Worm (Caenorhabditis elegans): Measurements from ENCODE around the gene Y39G8B.10.
"Not testable (repeated sequence)": the region's sequence is repeated elsewhere in the genome, so short reads cannot be mapped to it uniquely, and the experiment has no call there.

Gene Y39G8B.10

ce11 chrII:13982923-13983322, at the start of gene Y39G8B.10, which contains the start of gene Y39G8B.13:
Gene Y39G8B.10 (minus strand): TSS chrII:13983115.
Gene Y39G8B.13 (minus strand): TSS chrII:13983047.
- TF ChIP-seq nhr-10 (tag; optimal IDR thresholded peaks at IDR 0.05) (no peak), fos-1 (tag; optimal IDR thresholded peaks at IDR 0.05) (peak; percentile 74)

- TF ChIP-seq F13H6.1 (tag; optimal IDR thresholded peaks at IDR 0.05), result peak; percentile 21
- no peak for TF ChIP-seq skn-1 (tag; optimal IDR thresholded peaks at IDR 0.05)
- TF ChIP-seq nhr-129 (tag; optimal IDR thresholded peaks at IDR 0.05), result peak; percentile 5
These were observed 49.8 kb upstream of the Y39G8B.10 start for ce11 chrII:14032705-14033104.

- TF ChIP-seq sma-9 (GFP tag; optimal IDR thresholded peaks at IDR 0.05); sma-9 (tag; optimal IDR thresholded peaks at IDR 0.05); Y55F3AM.14 (GFP tag; optimal IDR thresholded peaks at IDR 0.05); lin-13 (GFP tag; optimal IDR thresholded peaks at IDR 0.05): not testable (repeated sequence)
These were observed 38.3 kb upstream of the Y39G8B.10 start, which contains the start of gene F01D5.10 for ce11 chrII:14021230-14021629. Gene F01D5.10 (minus strand): TSS chrII:14021330.

DNA sequence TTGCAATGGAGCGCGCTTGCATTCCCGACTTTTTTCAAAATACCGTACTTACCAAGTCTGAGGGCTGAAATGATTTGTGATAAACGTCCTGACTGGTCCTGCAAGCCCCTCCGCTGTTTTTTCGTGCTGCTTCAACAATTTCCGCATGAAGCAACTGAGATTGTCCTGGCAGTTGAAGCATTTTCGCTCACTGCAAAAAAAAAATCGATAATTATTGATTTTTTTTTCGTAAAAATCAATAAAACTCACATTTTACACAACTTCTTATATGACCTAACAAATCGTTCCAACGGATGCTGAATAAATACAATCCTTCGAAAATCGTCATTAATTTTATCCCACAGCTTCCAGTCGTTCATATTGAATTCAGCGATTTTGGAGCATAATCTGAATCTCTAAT, 36.0 kb upstream of the Y39G8B.10 start:
- no peak for TF ChIP-seq skn-1 (tag; optimal IDR thresholded peaks at IDR 0.05)
- TF ChIP-seq mdl-1 (tag; optimal IDR thresholded peaks at IDR 0.05), result no peak
- no peak for TF ChIP-seq ZK546.5 (tag; optimal IDR thresholded peaks at IDR 0.05)
- TF ChIP-seq ztf-11 (tag; optimal IDR thresholded peaks at IDR 0.05), result no peak
- TF ChIP-seq lin-39 (tag; optimal IDR thresholded peaks at IDR 0.05), result no peak
- TF ChIP-seq dmd-4 (tag; optimal IDR thresholded peaks at IDR 0.05), result no peak
- no peak for TF ChIP-seq elt-3 (tag; optimal IDR thresholded peaks at IDR 0.05)
- TF ChIP-seq blmp-1 (tag; optimal IDR thresholded peaks at IDR 0.05; ENCODE audit: insufficient read depth), result no peak
- no peak for TF ChIP-seq Y55F3AM.14 (GFP tag; optimal IDR thresholded peaks at IDR 0.05)
- no peak for TF ChIP-seq zag-1 (tag; optimal IDR thresholded peaks at IDR 0.05)
- no peak for TF ChIP-seq elt-1 (tag; optimal IDR thresholded peaks at IDR 0.05)
- no peak for TF ChIP-seq nhr-77 (tag; optimal IDR thresholded peaks at IDR 0.05)
- no peak for TF ChIP-seq R02D3.7 (tag; optimal IDR thresholded peaks at IDR 0.05)
- TF ChIP-seq mbf-1 (tag; optimal IDR thresholded peaks at IDR 0.05), result no peak
- no peak for TF ChIP-seq alr-1 (tag; optimal IDR thresholded peaks at IDR 0.05)

ce11 chrII:14018192-14018591, 35.3 kb upstream of the Y39G8B.10 start:
- peak; percentile 63 for TF ChIP-seq lin-11 (tag; optimal IDR thresholded peaks at IDR 0.05)
- no peak for TF ChIP-seq lin-39 (tag; optimal IDR thresholded peaks at IDR 0.05)
- no peak for TF ChIP-seq nhr-6 (tag; optimal IDR thresholded peaks at IDR 0.05)
- no peak for TF ChIP-seq unc-62 (GFP tag; optimal IDR thresholded peaks at IDR 0.05)
- TF ChIP-seq ZK546.5 (tag; optimal IDR thresholded peaks at IDR 0.05), result no peak
- no peak for TF ChIP-seq dmd-4 (tag; optimal IDR thresholded peaks at IDR 0.05)
- TF ChIP-seq nhr-21 (tag; optimal IDR thresholded peaks at IDR 0.05), result peak; percentile 87
- no peak for TF ChIP-seq elt-3 (tag; optimal IDR thresholded peaks at IDR 0.05)
- peak; percentile 85 for TF ChIP-seq gmeb-1 (tag; optimal IDR thresholded peaks at IDR 0.05)
- TF ChIP-seq ama-1 (optimal IDR thresholded peaks at IDR 0.05), result peak; percentile 99
- no peak for TF ChIP-seq mab-5 (tag; optimal IDR thresholded peaks at IDR 0.05)
- peak; percentile 45 for TF ChIP-seq nhr-25 (tag; optimal IDR thresholded peaks at IDR 0.05)
- peak; percentile 44 for TF ChIP-seq C34F6.9 (tag; optimal IDR thresholded peaks at IDR 0.05)
- peak; percentile 82 for TF ChIP-seq lin-13 (GFP tag; optimal IDR thresholded peaks at IDR 0.05)
- no peak for TF ChIP-seq nhr-11 (tag; optimal IDR thresholded peaks at IDR 0.05)
- no peak for TF ChIP-seq elt-1 (tag; optimal IDR thresholded peaks at IDR 0.05)
- TF ChIP-seq nhr-77 (tag; optimal IDR thresholded peaks at IDR 0.05), result peak; percentile 67
- TF ChIP-seq ztf-1 (GFP tag; conservative IDR thresholded peaks at IDR 0.05), result 0 out of 2 replicates have a peak, but pooled peaks have one; percentile 80
- peak; percentile 6 to 42 for TF ChIP-seq mdl-1 (tag; optimal IDR thresholded peaks at IDR 0.05)
- peak; percentile 82 for TF ChIP-seq Y55F3AM.14 (GFP tag; optimal IDR thresholded peaks at IDR 0.05)
- TF ChIP-seq R02D3.7 (tag; optimal IDR thresholded peaks at IDR 0.05), result no peak
- no peak for TF ChIP-seq skn-1 (tag; optimal IDR thresholded peaks at IDR 0.05)
- TF ChIP-seq ztf-4 (tag; optimal IDR thresholded peaks at IDR 0.05), result peak; percentile 28
- no peak for TF ChIP-seq ztf-11 (tag; optimal IDR thresholded peaks at IDR 0.05)
- no peak for TF ChIP-seq nhr-237 (tag; optimal IDR thresholded peaks at IDR 0.05)
- peak; percentile 99 for TF ChIP-seq snpc-4 (tag; optimal IDR thresholded peaks at IDR 0.05)
- no peak for TF ChIP-seq mbf-1 (tag; optimal IDR thresholded peaks at IDR 0.05)
- TF ChIP-seq sem-4 (tag; optimal IDR thresholded peaks at IDR 0.05), result no peak
- TF ChIP-seq nhr-23 (tag; optimal IDR thresholded peaks at IDR 0.05), result no peak
- TF ChIP-seq sma-3 (GFP tag; optimal IDR thresholded peaks at IDR 0.05), result peak; percentile 96
- TF ChIP-seq nhr-129 (tag; optimal IDR thresholded peaks at IDR 0.05), result peak; percentile 46
- peak; percentile 80 for TF ChIP-seq ceh-16 (tag; optimal IDR thresholded peaks at IDR 0.05)
- no peak for TF ChIP-seq peb-1 (tag; optimal IDR thresholded peaks at IDR 0.05)
- TF ChIP-seq ceh-82 (tag; optimal IDR thresholded peaks at IDR 0.05), result no peak
- peak; percentile 40 for TF ChIP-seq egl-27 (tag; optimal IDR thresholded peaks at IDR 0.05)
- peak; percentile 53 for TF ChIP-seq unc-55 (GFP tag; optimal IDR thresholded peaks at IDR 0.05)
- TF ChIP-seq zag-1 (tag; optimal IDR thresholded peaks at IDR 0.05), result no peak
- TF ChIP-seq nhr-12 (tag; optimal IDR thresholded peaks at IDR 0.05), result no peak
- TF ChIP-seq blmp-1 (tag; optimal IDR thresholded peaks at IDR 0.05; ENCODE audit: insufficient read depth), result no peak
